Worm (Caenorhabditis elegans) whole organism, young adult: ENCODE measurements around the gene C14C10.1.

Source experiments
- nfya-1 ChIP-seq: sonication (generic microtip); optimal IDR thresholded peaks from 2 replicates; lab custom pipeline; 2017; ENCODE audit warnings: antibody characterized with exemption, missing compliant biosample characterization, missing genetic modification characterization, borderline replicate concordance; ENCODE audit not compliant: insufficient read depth
- unc-62 ChIP-seq: fragments of 150-350 bp; optimal IDR thresholded peaks from 2 replicates; lab custom pipeline; 2014; ENCODE audit warnings: missing biosample characterization, missing genetic modification reagents, missing genetic modification characterization

The C14C10.1 gene

DNA sequence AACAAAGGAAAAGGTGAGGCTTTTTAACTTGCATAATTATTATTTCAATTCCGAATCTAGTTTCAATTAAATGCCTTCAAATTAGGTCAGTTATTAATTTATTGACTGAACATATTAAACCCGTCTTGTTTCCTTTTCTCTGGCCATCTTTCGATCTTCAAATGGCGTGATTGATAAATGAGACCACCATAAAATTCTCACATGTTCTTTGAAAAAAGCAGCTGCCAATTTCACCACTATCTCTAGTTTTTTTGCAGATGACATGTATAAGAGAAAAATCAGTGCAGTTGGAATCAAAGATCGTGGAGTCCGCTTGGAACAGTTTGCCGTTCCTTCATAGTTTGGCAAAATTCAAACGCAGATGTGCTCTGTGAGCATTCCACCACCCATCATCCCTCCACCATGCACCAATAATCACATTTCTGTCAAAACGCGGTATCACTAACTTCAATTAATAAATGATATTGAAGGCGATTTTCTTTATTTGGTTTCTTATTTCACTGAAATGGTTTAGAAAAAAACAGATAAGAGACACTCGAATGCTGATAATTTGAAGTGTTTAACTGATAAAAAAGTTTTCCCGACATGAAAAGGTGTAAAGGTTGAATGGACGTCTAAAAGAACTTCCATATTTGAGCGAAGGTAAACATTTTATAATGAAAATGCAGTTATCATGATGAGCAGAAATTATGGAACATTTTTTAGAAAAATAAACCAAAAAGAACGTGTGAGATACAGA, 49.8 kb downstream of the C14C10.1 start (continued):
- no peak for TF ChIP-seq nfya-1 (tag; lab: Kevin White, UChicago)
- no peak for TF ChIP-seq unc-62
- TF ChIP-seq, all 124 proteins: peak for 5
